Worm (Caenorhabditis elegans) whole organism, mixed stage, embryonic: Measurements from ENCODE around the gene gcy-12.

Experiments used
- M03D4.4 ChIP-seq: sonication (generic microtip); optimal IDR thresholded peaks from 2 replicates; lab custom pipeline; 2017; ENCODE audit warnings: mild to moderate bottlenecking, missing genetic modification characterization, missing compliant biosample characterization
- bed-3 ChIP-seq: fragments of 200-800 bp; sonication (Bioruptor generic); optimal IDR thresholded peaks from 3 replicates; lab custom pipeline; 2018; ENCODE audit warnings: mild to moderate bottlenecking, missing genetic modification characterization, moderate library complexity, missing compliant biosample characterization
- blmp-1 ChIP-seq: fragments of 150-350 bp; optimal IDR thresholded peaks from 2 replicates; lab custom pipeline; 2014; ENCODE audit warnings: missing biosample characterization, missing genetic modification characterization
- ceh-39 ChIP-seq: fragments of 150-350 bp; optimal IDR thresholded peaks from 2 replicates; lab custom pipeline; 2014; ENCODE audit warnings: missing biosample characterization, missing genetic modification characterization
- ceh-43 ChIP-seq: fragments of 200-800 bp; sonication (Bioruptor generic); optimal IDR thresholded peaks from 2 replicates; lab custom pipeline; 2018; ENCODE audit warnings: mild to moderate bottlenecking, missing genetic modification characterization, moderate library complexity, missing compliant biosample characterization
- ceh-83 ChIP-seq: fragments of 200-800 bp; sonication (Bioruptor generic); optimal IDR thresholded peaks from 2 replicates; lab custom pipeline; 2018; ENCODE audit warnings: mild to moderate bottlenecking, missing genetic modification characterization, missing compliant biosample characterization
- ces-1 ChIP-seq: fragments of 150-350 bp; optimal IDR thresholded peaks from 2 replicates; lab custom pipeline; 2014; ENCODE audit warnings: missing biosample characterization, missing genetic modification reagents, missing genetic modification characterization
- cnd-1 ChIP-seq: fragments of 200-800 bp; sonication (Bioruptor generic); optimal IDR thresholded peaks from 2 replicates; lab custom pipeline; 2018; ENCODE audit warnings: mild to moderate bottlenecking, missing genetic modification characterization, missing compliant biosample characterization
- drap-1 ChIP-seq: fragments of 200-800 bp; sonication (Bioruptor generic); optimal IDR thresholded peaks from 3 replicates; lab custom pipeline; 2018; ENCODE audit warnings: mild to moderate bottlenecking, missing genetic modification characterization, missing compliant biosample characterization
- elt-1 ChIP-seq: sonication (generic microtip); optimal IDR thresholded peaks from 2 replicates; lab custom pipeline; 2017; ENCODE audit warnings: missing genetic modification characterization, mild to moderate bottlenecking, missing compliant biosample characterization, antibody characterized with exemption, moderate library complexity, borderline replicate concordance; ENCODE audit not compliant: insufficient read depth
- elt-3 ChIP-seq: fragments of 150-350 bp; optimal IDR thresholded peaks from 2 replicates; lab custom pipeline; 2014; ENCODE audit warnings: missing biosample characterization, missing genetic modification characterization
- flh-1 ChIP-seq: fragments of 200-800 bp; sonication (Bioruptor generic); optimal IDR thresholded peaks from 2 replicates; lab custom pipeline; 2018; ENCODE audit warnings: mild to moderate bottlenecking, missing genetic modification characterization, moderate library complexity, missing compliant biosample characterization
- ham-2 ChIP-seq: fragments of 200-800 bp; sonication (Bioruptor generic); optimal IDR thresholded peaks from 2 replicates; lab custom pipeline; 2018; ENCODE audit warnings: mild to moderate bottlenecking, missing genetic modification characterization, missing compliant biosample characterization
- hlh-1 ChIP-seq: fragments of 150-350 bp; optimal IDR thresholded peaks from 2 replicates; lab custom pipeline; 2014; ENCODE audit warnings: missing biosample characterization, missing genetic modification reagents, missing genetic modification characterization
- lin-13 ChIP-seq: fragments of 150-350 bp; optimal IDR thresholded peaks from 2 replicates; lab custom pipeline; 2014; ENCODE audit warnings: missing biosample characterization, missing genetic modification characterization
- lin-32 ChIP-seq: fragments of 200-800 bp; sonication (Bioruptor generic); optimal IDR thresholded peaks from 2 replicates; lab custom pipeline; 2018; ENCODE audit warnings: mild to moderate bottlenecking, missing genetic modification characterization, missing compliant biosample characterization
- lsy-2 ChIP-seq: fragments of 150-350 bp; optimal IDR thresholded peaks from 2 replicates; lab custom pipeline; 2014; ENCODE audit warnings: missing biosample characterization, missing genetic modification characterization
- mab-5 ChIP-seq: fragments of 150-350 bp; optimal IDR thresholded peaks from 2 replicates; lab custom pipeline; 2014; ENCODE audit warnings: missing biosample characterization, missing genetic modification characterization
- mep-1 ChIP-seq: fragments of 150-350 bp; optimal IDR thresholded peaks from 2 replicates; lab custom pipeline; 2017; ENCODE audit warnings: missing biosample characterization, missing genetic modification reagents, missing genetic modification characterization, inconsistent platforms
- mls-2 ChIP-seq: sonication (generic microtip); optimal IDR thresholded peaks from 2 replicates; lab custom pipeline; 2016; ENCODE audit warnings: mild to moderate bottlenecking, missing genetic modification characterization, moderate library complexity, missing compliant biosample characterization
- nhr-12 ChIP-seq: fragments of 150-350 bp; optimal IDR thresholded peaks from 2 replicates; lab custom pipeline; 2014; ENCODE audit warnings: missing biosample characterization, missing genetic modification characterization
- nhr-2 ChIP-seq: fragments of 150-350 bp; optimal IDR thresholded peaks from 2 replicates; lab custom pipeline; 2014; ENCODE audit warnings: missing biosample characterization, missing genetic modification characterization
- nhr-237 ChIP-seq: fragments of 150-350 bp; optimal IDR thresholded peaks from 2 replicates; lab custom pipeline; 2014; ENCODE audit warnings: missing biosample characterization, missing genetic modification characterization
- nhr-76 ChIP-seq: sonication (generic microtip); optimal IDR thresholded peaks from 2 replicates; lab custom pipeline; 2017; ENCODE audit warnings: missing biosample characterization, missing genetic modification characterization
- pha-4 ChIP-seq: fragments of 150-350 bp; optimal IDR thresholded peaks from 2 replicates; lab custom pipeline; 2018; ENCODE audit warnings: missing biosample characterization, missing genetic modification reagents, missing genetic modification characterization
- sem-2 ChIP-seq: fragments of 200-800 bp; sonication (Bioruptor generic); optimal IDR thresholded peaks from 2 replicates; lab custom pipeline; 2018; ENCODE audit warnings: mild to moderate bottlenecking, missing genetic modification characterization, missing compliant biosample characterization
- snpc-4 ChIP-seq: fragments of 150-350 bp; optimal IDR thresholded peaks from 2 replicates; lab custom pipeline; 2014; ENCODE audit warnings: missing biosample characterization, missing genetic modification characterization
- sptf-1 ChIP-seq: sonication (generic microtip); optimal IDR thresholded peaks from 2 replicates; lab custom pipeline; 2017; ENCODE audit warnings: mild to moderate bottlenecking, missing genetic modification characterization, moderate library complexity, missing compliant biosample characterization
- tbx-8 ChIP-seq: fragments of 200-800 bp; sonication (Bioruptor generic); optimal IDR thresholded peaks from 2 replicates; lab custom pipeline; 2018; ENCODE audit warnings: mild to moderate bottlenecking, missing genetic modification characterization, moderate library complexity, missing compliant biosample characterization
- unc-120 ChIP-seq: sonication (generic microtip); optimal IDR thresholded peaks from 2 replicates; lab custom pipeline; 2017; ENCODE audit warnings: missing genetic modification characterization, missing compliant biosample characterization; ENCODE audit not compliant: poor library complexity, severe bottlenecking
- unc-39 ChIP-seq: fragments of 150-350 bp; optimal IDR thresholded peaks from 2 replicates; lab custom pipeline; 2014; ENCODE audit warnings: missing biosample characterization, missing genetic modification characterization
- unc-62 ChIP-seq: fragments of 150-350 bp; optimal IDR thresholded peaks from 2 replicates; lab custom pipeline; 2014; ENCODE audit warnings: missing biosample characterization, missing genetic modification reagents, missing genetic modification characterization
- ztf-11 ChIP-seq: fragments of 150-350 bp; optimal IDR thresholded peaks from 2 replicates; lab custom pipeline; 2014; ENCODE audit warnings: missing biosample characterization, missing genetic modification characterization

The gcy-12 gene

DNA sequence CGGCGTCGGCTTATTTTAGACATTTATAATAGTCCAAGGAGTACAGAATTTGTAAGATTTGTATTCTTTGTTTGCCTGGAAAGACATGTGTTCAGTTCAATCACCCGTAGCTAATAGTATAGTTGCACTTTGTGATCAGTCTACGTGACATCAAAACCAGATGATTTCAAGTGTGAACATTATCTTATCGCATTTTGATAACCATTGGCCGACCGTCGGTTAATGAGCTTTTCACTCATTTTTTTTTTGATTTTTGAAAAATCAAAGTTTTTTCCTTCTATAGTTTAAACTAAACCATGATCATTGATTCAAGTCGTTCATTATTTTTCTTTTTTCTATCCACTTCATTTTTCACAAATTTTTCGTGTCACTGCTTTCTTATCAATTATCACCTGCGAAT is 4.6 kb upstream of the gcy-12 start:
- no peak for TF ChIP-seq lin-32
- TF ChIP-seq ceh-83 (GFP tag; lab: Kevin White, UChicago) = no peak
- TF ChIP-seq blmp-1 (tag; lab: Kevin White, UChicago) = no peak
- no peak for TF ChIP-seq nhr-2 (tag; lab: Kevin White, UChicago)
- no peak for TF ChIP-seq nhr-12
- no peak for TF ChIP-seq cnd-1
- TF ChIP-seq mls-2 (tag; lab: Kevin White, UChicago) = no peak
- no peak for TF ChIP-seq lin-13 (tag; lab: Kevin White, UChicago)
- no peak for TF ChIP-seq sptf-1 (tag; lab: Kevin White, UChicago)
- TF ChIP-seq mep-1 (tag; lab: Kevin White, UChicago) = no peak

DNA sequence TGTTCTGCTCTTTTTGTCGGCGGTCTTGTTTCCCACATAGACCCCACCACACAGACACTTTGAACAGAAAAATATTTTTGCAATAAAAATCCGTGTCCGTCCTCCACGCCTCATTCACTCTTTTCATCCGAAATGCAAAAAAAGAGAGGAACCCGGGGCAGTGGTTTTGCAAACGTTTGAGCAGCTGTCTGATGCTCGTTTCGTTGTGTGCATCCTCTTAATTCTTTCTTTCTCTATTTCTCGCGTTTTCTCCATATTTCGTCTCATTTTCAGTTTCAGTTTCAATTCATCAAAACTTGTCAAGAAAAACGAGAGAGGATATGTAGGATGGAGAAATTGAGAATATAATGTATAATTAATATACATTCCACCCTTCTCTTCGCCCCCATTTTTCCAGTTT is 2.9 kb upstream of the gcy-12 start:
- TF ChIP-seq snpc-4 (tag; lab: Kevin White, UChicago) = no peak
- TF ChIP-seq ztf-11 = no peak
- peak; percentile 72 for TF ChIP-seq hlh-1 (tag; lab: Kevin White, UChicago)
- TF ChIP-seq nhr-12 = no peak
- TF ChIP-seq ceh-39 (tag; lab: Kevin White, UChicago) = no peak

DNA sequence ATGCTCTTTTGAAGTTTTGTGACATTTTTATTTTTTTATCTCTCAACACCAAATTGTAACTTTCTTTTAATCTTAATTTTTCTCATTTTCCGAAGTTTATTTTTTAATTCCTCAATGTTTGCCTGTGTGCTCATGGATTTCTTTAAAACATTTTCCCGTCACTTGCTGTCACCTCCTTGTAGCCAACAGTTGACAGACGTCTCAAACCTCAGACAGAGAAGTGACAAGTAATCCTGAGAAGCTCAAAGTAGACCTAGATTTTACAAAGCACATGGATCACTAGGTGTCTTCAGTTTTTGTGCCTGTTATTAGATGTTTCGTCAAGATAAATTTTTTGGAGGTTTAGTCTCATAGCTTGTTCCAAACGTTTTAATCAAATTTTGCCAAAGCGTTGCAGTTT is 2.1 kb upstream of the gcy-12 start:
- TF ChIP-seq lin-32 (no peak), mab-5 (tag; lab: Kevin White, UChicago) (no peak), mep-1 (tag; lab: Kevin White, UChicago) (no peak), sptf-1 (tag; lab: Kevin White, UChicago) (no peak), mls-2 (tag; lab: Kevin White, UChicago) (no peak), unc-62 (no peak), pha-4 (tag; lab: Kevin White, UChicago) (no peak), blmp-1 (tag; lab: Kevin White, UChicago) (no peak), nhr-237 (tag; lab: Kevin White, UChicago) (no peak), lsy-2 (tag; lab: Kevin White, UChicago) (no peak), nhr-12 (no peak), ztf-11 (no peak), snpc-4 (tag; lab: Kevin White, UChicago) (no peak), hlh-1 (tag; lab: Kevin White, UChicago) (no peak), nhr-2 (tag; lab: Kevin White, UChicago) (no peak), flh-1 (GFP tag; lab: Kevin White, UChicago) (no peak), elt-3 (tag; lab: Kevin White, UChicago) (no peak), tbx-8 (GFP tag; lab: Kevin White, UChicago) (no peak)

DNA sequence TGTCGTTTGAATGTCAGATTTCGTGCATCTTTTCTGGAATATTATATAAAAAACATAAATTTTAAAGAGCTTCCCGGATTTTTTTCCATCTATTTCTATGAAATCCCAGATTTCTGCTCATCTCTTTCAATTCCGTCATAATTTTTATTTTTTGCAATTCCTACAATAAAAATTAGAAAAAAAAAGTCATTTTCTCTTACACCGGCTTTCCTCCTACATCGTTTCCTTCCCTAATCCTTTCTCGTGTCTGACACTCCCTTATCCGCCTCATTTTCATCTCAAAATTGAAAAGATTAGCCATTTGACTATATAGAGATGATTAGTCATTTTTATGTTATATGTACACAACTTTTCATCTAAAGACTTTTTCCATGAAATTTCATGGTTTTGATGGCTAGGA is 1.1 kb upstream of the gcy-12 start:
- TF ChIP-seq sptf-1 (tag; lab: Kevin White, UChicago) (no peak), lin-13 (tag; lab: Kevin White, UChicago) (no peak)

DNA sequence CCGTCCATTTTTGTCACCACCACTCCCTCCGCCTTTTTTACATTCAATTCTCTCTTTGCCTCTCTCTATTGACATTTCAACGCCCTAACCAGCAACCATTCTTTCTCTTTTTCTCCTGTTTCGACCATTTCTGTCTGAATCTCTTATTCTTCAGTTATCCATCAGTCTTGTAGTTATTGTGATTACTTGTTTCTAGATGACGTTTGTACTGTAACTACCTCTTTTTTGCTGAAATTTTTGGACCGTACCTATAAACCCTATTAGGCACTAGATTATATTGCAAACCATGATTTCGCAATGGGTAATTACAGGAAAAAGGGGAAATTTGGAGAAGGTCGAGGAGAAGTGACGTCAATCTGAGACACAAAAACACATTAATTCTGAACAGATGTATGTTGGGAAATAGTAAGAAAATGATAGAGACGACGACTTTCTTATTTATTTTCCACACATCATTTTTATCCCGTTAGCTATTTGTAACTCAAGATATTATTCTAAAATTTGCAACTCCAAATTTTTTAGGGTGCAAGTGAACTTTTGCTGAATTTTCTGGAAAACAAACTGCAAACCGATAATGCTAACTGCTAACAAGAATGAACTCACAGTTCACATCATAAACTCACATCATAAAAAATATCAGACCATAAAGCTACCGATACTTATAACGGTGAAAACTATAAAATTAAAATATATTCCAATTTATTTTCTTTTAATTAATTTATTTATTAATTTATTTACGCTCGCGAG is 8.5 kb downstream of the gcy-12 start:
- TF ChIP-seq lin-32 (no peak), ham-2 (no peak), snpc-4 (tag; lab: Kevin White, UChicago) (no peak), cnd-1 (no peak), lin-13 (tag; lab: Kevin White, UChicago) (no peak), pha-4 (tag; lab: Kevin White, UChicago) (peak; percentile 6), bed-3 (GFP tag; lab: Kevin White, UChicago) (no peak), M03D4.4 (tag; lab: Kevin White, UChicago) (no peak), nhr-76 (no peak)

DNA sequence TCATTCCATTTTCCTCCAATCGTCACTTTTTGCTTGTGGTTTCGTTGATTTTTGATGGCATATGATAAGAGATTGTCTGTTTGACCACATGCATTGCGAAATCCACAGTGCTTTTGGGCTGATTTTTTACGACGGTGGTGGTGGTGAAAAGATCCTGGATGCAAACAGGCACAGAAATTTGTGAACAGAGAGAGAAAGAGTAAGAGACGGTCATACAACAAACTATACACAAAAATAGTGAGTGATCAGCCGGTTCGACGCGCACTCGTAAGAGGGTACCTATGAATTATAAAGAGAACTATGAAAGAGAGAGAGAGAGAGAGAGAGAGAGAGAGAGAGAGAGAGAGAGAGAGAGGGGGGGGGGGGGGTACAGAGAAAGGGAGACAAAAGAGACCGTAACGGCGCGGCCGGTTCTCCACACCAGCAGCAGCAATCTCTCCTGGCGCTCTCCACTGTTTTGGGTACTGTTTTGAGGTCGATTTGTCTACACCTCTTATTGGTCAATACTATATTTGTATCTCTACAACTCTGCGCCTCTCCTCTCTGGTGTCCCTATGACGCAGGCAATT is 10.0 kb downstream of the gcy-12 start:
- peak; percentile 11 for TF ChIP-seq ham-2
- no peak for TF ChIP-seq mep-1 (tag; lab: Kevin White, UChicago)
- TF ChIP-seq unc-120 (tag; lab: Kevin White, UChicago) = no peak
- no peak for TF ChIP-seq hlh-1 (tag; lab: Kevin White, UChicago)
- peak; percentile 70 for TF ChIP-seq elt-3 (tag; lab: Kevin White, UChicago)
- no peak for TF ChIP-seq ceh-39 (tag; lab: Kevin White, UChicago)
- peak; percentile 51 for TF ChIP-seq drap-1 (GFP tag; lab: Kevin White, UChicago)
- no peak for TF ChIP-seq nhr-76
- TF ChIP-seq tbx-8 (GFP tag; lab: Kevin White, UChicago) = no peak
- TF ChIP-seq ceh-43 (GFP tag; lab: Kevin White, UChicago) = peak; percentile 16
- no peak for TF ChIP-seq M03D4.4 (tag; lab: Kevin White, UChicago)
- no peak for TF ChIP-seq unc-62
- no peak for TF ChIP-seq sem-2 (GFP tag; lab: Kevin White, UChicago)
- peak; percentile 61 for TF ChIP-seq mls-2 (tag; lab: Kevin White, UChicago)
- no peak for TF ChIP-seq nhr-2 (tag; lab: Kevin White, UChicago)
- TF ChIP-seq lsy-2 (tag; lab: Kevin White, UChicago) = no peak
- peak; percentile 10 for TF ChIP-seq sptf-1 (tag; lab: Kevin White, UChicago)
- TF ChIP-seq mab-5 (tag; lab: Kevin White, UChicago) = no peak
- no peak for TF ChIP-seq lin-13 (tag; lab: Kevin White, UChicago)
- TF ChIP-seq flh-1 (GFP tag; lab: Kevin White, UChicago) = no peak
- TF ChIP-seq elt-1 = no peak
- peak; percentile 23 for TF ChIP-seq pha-4 (tag; lab: Kevin White, UChicago)
- TF ChIP-seq ceh-83 (GFP tag; lab: Kevin White, UChicago) = no peak
- no peak for TF ChIP-seq ztf-11
- TF ChIP-seq blmp-1 (tag; lab: Kevin White, UChicago) = no peak
- no peak for TF ChIP-seq bed-3 (GFP tag; lab: Kevin White, UChicago)
- no peak for TF ChIP-seq unc-39
- no peak for TF ChIP-seq ces-1
- no peak for TF ChIP-seq snpc-4 (tag; lab: Kevin White, UChicago)
- TF ChIP-seq cnd-1 = no peak
